Fruit fly (Drosophila melanogaster): ENCODE results near the gene CG46026.

- TF ChIP-seq Smox (GFP tag; optimal IDR thresholded peaks at IDR 0.05) (no peak), CG10669 (GFP tag; optimal IDR thresholded peaks at IDR 0.05) (no peak), CG11294 (GFP tag; IDR thresholded peaks at IDR 0.05) (no peak), acj6 (GFP tag; optimal IDR thresholded peaks at IDR 0.05) (no peak), Eip93F (GFP tag; optimal IDR thresholded peaks at IDR 0.05) (no peak), CG11762 (GFP tag; optimal IDR thresholded peaks at IDR 0.05; ENCODE audit: insufficient read depth) (no peak), cyc (GFP tag; optimal IDR thresholded peaks at IDR 0.05) (peak; percentile 8)
Observed at dm6 chr3R:6345814-6346213, 39.1 kb downstream of the CG46026 start, which contains the start of the genes SmD2 and CG18048.
